Worm (Caenorhabditis elegans): Measurements from ENCODE around the gene uev-2.

Gene uev-2

DNA sequence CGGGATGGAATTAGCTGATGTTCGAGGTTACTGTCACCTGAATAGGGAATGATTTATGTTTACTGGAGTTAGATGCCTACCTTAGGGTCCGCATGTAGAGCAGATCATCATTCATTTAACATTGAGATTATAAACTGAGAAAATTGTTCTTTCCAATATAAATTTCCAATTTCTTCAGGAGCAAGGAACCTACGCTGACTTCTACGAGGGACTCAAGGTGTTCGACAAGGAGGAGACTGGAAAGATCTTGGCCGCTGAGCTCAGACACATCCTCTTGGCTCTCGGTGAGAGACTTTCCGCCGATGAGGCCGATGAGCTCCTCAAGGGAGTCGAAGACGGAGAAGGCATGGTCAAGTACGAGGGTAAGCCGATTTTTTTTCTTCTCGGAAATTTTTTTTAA, 16.4 kb upstream of the uev-2 start:
- peak; percentile 51 for TF ChIP-seq nhr-85 (tag)
- TF ChIP-seq mef-2 (tag; optimal IDR thresholded peaks at IDR 0.05), result no peak
- no peak for TF ChIP-seq ztf-4 (tag; optimal IDR thresholded peaks at IDR 0.05)
- no peak for TF ChIP-seq alr-1 (tag; optimal IDR thresholded peaks at IDR 0.05; ENCODE audit: borderline replicate concordance)
- no peak for TF ChIP-seq fos-1 (tag; optimal IDR thresholded peaks at IDR 0.05)

DNA sequence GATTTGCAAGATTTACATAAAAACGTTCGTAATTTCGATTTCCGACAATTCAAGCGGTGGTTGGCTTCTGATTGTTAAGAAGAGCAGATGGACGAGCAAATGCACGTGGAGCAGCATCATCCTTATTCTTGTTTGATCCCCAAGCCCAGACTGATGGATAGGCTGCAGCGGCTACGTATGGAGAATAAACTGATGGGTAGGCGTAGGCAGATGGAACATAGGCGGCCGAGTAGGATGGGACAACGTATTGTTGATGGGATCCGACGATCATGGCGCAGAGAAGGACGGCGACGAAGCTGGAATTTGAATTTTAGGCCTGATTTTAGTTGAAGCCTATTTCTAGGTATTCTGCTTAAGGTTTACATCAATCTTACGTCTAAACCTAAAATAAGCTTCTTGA, 14.7 kb upstream of the uev-2 start:
- no peak for TF ChIP-seq aly-2 (tag; optimal IDR thresholded peaks at IDR 0.05)
- no peak for TF ChIP-seq nhr-20 (tag; optimal IDR thresholded peaks at IDR 0.05)
- no peak for TF ChIP-seq nhr-76 (tag; optimal IDR thresholded peaks at IDR 0.05)

DNA sequence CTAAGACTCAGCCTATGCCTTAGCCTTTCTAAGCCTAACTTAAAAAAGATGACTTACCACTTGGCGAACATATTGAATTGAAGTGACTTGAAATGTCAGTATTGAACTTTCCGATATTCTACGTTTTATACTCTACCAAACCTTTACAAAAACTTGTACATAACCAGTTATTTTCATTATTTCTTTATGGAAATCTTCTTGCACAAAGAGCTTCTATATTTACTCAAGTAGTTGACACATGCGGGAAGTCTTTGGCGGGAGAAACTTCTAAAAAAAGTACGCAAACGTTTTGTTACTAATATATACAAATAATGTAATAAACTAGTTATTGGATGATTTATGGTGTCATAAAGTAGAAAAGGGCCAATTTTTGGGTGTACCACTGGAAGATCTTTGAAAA, 14.2 kb upstream of the uev-2 start, which contains the start of gene nspb-12:
Gene nspb-12, minus strand, starts transcription at position 101 of the 400 bp plus-strand sequence.
- TF ChIP-seq mep-1 (tag; optimal IDR thresholded peaks at IDR 0.05), result no peak
- TF ChIP-seq nhr-85 (tag), result no peak
- TF ChIP-seq pag-3 (tag; optimal IDR thresholded peaks at IDR 0.05; ENCODE audit: borderline replicate concordance, insufficient read depth), result no peak
- no peak for TF ChIP-seq zag-1 (tag; optimal IDR thresholded peaks at IDR 0.05)
- no peak for TF ChIP-seq skn-1 (tag; optimal IDR thresholded peaks at IDR 0.05)
- no peak for TF ChIP-seq aly-2 (tag; optimal IDR thresholded peaks at IDR 0.05)
- no peak for TF ChIP-seq efl-3 (GFP tag; optimal IDR thresholded peaks at IDR 0.05)
- TF ChIP-seq swsn-7 (tag; optimal IDR thresholded peaks at IDR 0.05), result no peak
- no peak for TF ChIP-seq ztf-4 (tag; optimal IDR thresholded peaks at IDR 0.05)
- no peak for TF ChIP-seq unc-98 (GFP tag; IDR thresholded peaks at IDR 0.05)
- TF ChIP-seq irx-1 (tag; optimal IDR thresholded peaks at IDR 0.05), result no peak

DNA sequence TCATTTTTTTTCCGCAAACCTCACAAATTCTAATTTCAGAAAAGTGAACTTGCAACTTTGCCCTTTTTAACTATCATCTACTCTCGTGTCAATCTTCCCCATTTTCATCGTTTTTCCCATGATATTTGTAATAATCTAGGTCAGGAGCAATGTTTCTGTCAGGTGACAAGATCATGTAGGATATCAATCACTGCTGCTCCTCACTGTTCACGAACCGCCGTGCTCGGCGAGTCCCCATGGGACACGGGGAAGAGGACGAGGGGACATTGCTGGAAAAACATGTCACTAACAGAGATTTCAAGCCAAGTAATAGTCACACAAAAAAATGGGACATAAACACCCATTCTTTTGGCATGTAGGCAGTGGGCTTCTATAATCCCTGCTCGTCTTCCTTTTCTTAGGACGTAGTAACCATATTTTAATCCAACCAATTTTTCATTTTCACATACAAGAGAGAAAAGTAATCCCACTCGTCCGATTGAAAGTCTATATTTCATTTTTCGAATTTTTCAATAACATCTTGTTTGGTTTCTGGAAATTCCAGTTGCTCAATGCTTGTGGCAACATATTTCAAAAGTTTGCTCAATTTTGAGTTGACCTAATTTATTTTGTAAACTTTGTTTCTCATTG, 12.0 kb upstream of the uev-2 start:
- TF ChIP-seq unc-30 (tag; optimal IDR thresholded peaks at IDR 0.05) (peak; percentile 54), lin-14 (GFP tag; optimal IDR thresholded peaks at IDR 0.05) (peak; percentile 55), efl-1 (optimal IDR thresholded peaks at IDR 0.05) (no peak), efl-1 (GFP tag; optimal IDR thresholded peaks at IDR 0.05 in 1 of 2) (peak in 1 of 2 experiments; percentile 20), unc-98 (GFP tag; IDR thresholded peaks at IDR 0.05) (no peak), pag-3 (tag; optimal IDR thresholded peaks at IDR 0.05; ENCODE audit: borderline replicate concordance, insufficient read depth) (no peak), nhr-71 (tag; optimal IDR thresholded peaks at IDR 0.05) (peak; percentile 28), rnt-1 (tag; optimal IDR thresholded peaks at IDR 0.05) (peak; percentile 50)

DNA sequence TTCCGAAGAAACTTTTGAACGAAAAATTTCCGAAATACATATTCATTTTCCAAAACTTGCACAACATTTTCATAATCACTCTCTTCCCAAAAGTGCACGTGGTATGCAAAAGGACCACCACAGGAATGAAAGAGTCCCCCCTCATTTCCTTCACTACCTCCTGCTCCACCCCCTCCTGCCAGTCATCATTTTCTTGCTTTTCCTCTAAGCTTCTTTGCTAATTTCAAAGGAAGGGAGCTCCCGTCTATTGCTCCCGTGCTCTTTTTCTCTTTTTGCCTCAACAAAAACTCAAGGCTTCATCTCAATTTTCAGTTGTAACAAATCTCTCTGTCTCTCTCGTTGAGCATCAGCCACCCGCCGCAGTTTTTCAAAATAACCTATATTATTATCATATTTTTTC, 10.1 kb upstream of the uev-2 start:
- TF ChIP-seq skn-1 (tag; optimal IDR thresholded peaks at IDR 0.05), result peak; percentile 9
- TF ChIP-seq efl-1 (optimal IDR thresholded peaks at IDR 0.05), result no peak
- TF ChIP-seq efl-1 (GFP tag; optimal IDR thresholded peaks at IDR 0.05 in 1 of 2), result peak in 1 of 2 experiments; percentile 20
- no peak for TF ChIP-seq sptf-1 (tag; optimal IDR thresholded peaks at IDR 0.05)
- no peak for TF ChIP-seq ama-1 (optimal IDR thresholded peaks at IDR 0.05)
- peak; percentile 14 for TF ChIP-seq pag-3 (tag; optimal IDR thresholded peaks at IDR 0.05; ENCODE audit: borderline replicate concordance, insufficient read depth)
- TF ChIP-seq mdl-1 (tag; optimal IDR thresholded peaks at IDR 0.05), result peak in 1 of 2 experiments; percentile 25
- TF ChIP-seq ceh-8 (GFP tag; optimal IDR thresholded peaks at IDR 0.05), result no peak
- peak; percentile 65 for TF ChIP-seq lin-14 (GFP tag; optimal IDR thresholded peaks at IDR 0.05)
- peak; percentile 40 for TF ChIP-seq rnt-1 (tag; optimal IDR thresholded peaks at IDR 0.05)
- TF ChIP-seq unc-130 (tag; optimal IDR thresholded peaks at IDR 0.05), result no peak
- TF ChIP-seq sup-37 (GFP tag; optimal IDR thresholded peaks at IDR 0.05), result no peak
- no peak for TF ChIP-seq ces-1 (GFP tag; optimal IDR thresholded peaks at IDR 0.05)
- TF ChIP-seq lin-15B (tag; optimal IDR thresholded peaks at IDR 0.05), result no peak
- no peak for TF ChIP-seq lir-3 (tag; optimal IDR thresholded peaks at IDR 0.05; ENCODE audit: poor library complexity)
- no peak for TF ChIP-seq irx-1 (tag; optimal IDR thresholded peaks at IDR 0.05)
- TF ChIP-seq nhr-76 (tag; optimal IDR thresholded peaks at IDR 0.05), result no peak
- TF ChIP-seq Y116A8C.19 (tag; optimal IDR thresholded peaks at IDR 0.05; ENCODE audit: borderline replicate concordance), result no peak
- no peak for TF ChIP-seq nhr-11 (tag; optimal IDR thresholded peaks at IDR 0.05)
- TF ChIP-seq nhr-85 (tag), result no peak
- TF ChIP-seq F16B12.6 (tag; optimal IDR thresholded peaks at IDR 0.05), result no peak
- TF ChIP-seq ceh-88 (GFP tag; IDR thresholded peaks at IDR 0.05), result no peak
- TF ChIP-seq nhr-71 (tag; optimal IDR thresholded peaks at IDR 0.05), result peak; percentile 18
- no peak for TF ChIP-seq blmp-1 (tag; optimal IDR thresholded peaks at IDR 0.05)
